Fruit fly (Drosophila melanogaster) whole organism, prepupa: ENCODE results near the gene drl.

Experiments
- CG6163 ChIP-seq: fragments of 200-800 bp; sonication (Bioruptor generic); IDR thresholded peaks from 3 replicates; pipeline ENCODE4 v1.3.6; 2022; ENCODE audit warnings: missing biosample characterization, missing genetic modification characterization
- CG6792 ChIP-seq: fragments of 200-800 bp; sonication (Bioruptor generic); optimal IDR thresholded peaks from 3 replicates; lab custom pipeline; 2016; ENCODE audit warnings: missing biosample characterization, missing genetic modification characterization
- CG9139 ChIP-seq: fragments of 200-800 bp; sonication (Bioruptor generic); optimal IDR thresholded peaks from 3 replicates; lab custom pipeline; 2017; ENCODE audit warnings: missing biosample characterization, mild to moderate bottlenecking, missing genetic modification characterization
- esn ChIP-seq: fragments of 200-800 bp; sonication (Bioruptor generic); optimal IDR thresholded peaks from 2 replicates; lab custom pipeline; 2016; ENCODE audit warnings: missing biosample characterization, mild to moderate bottlenecking, missing genetic modification characterization, moderate library complexity
- lz ChIP-seq: fragments of 200-800 bp; sonication (Bioruptor generic); optimal IDR thresholded peaks from 3 replicates; lab custom pipeline; 2016; ENCODE audit warnings: missing biosample characterization, missing genetic modification characterization

dm6 chr2L:19168095-19168697, 21.9 kb upstream of the drl start:
- no peak for TF ChIP-seq CG9139 (GFP tag; lab: Kevin White, UChicago)
- TF ChIP-seq esn (GFP tag; lab: Kevin White, UChicago), result no peak
- no peak for TF ChIP-seq CG6163 (GFP tag; lab: Robert Waterston, UW)
- TF ChIP-seq lz (GFP tag; lab: Kevin White, UChicago), result no peak
- TF ChIP-seq CG6792 (GFP tag; lab: Kevin White, UChicago), result no peak
